Worm (Caenorhabditis elegans): ENCODE results near the gene nhr-139.

nhr-139 gene

DNA sequence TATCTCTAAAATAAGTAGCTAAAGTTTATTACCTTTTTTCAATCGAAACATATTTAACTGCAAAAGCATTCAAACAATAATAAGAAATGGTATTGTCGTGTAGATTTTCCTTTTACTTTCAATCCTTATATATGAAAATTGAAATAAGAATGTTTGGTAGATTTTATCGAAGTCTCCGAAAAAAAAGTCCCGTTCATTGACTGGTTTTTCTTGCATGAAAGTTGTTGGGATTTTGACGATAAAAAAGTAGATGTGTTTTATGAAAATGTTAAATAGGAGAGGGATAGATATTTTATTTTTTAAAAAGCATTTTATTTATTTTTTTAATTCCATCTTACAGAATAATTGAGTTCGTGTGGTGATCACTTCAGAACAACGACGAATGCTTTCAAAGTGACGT lies 28.3 kb upstream of the nhr-139 start, which contains the start of gene C33G8.13:
Gene C33G8.13 (minus strand): TSS at position 101 of the 400 bp plus-strand sequence.
- TF ChIP-seq nhr-237 (tag; optimal IDR thresholded peaks at IDR 0.05) = no peak
- no peak for TF ChIP-seq skn-1 (tag; optimal IDR thresholded peaks at IDR 0.05)
- no peak for TF ChIP-seq vab-15 (tag; optimal IDR thresholded peaks at IDR 0.05)
- no peak for TF ChIP-seq unc-30 (tag; optimal IDR thresholded peaks at IDR 0.05)
- no peak for TF ChIP-seq ztf-4 (tag; optimal IDR thresholded peaks at IDR 0.05)
- no peak for TF ChIP-seq rnt-1 (tag; optimal IDR thresholded peaks at IDR 0.05)
- TF ChIP-seq grh-1 (GFP tag; IDR thresholded peaks at IDR 0.05) = no peak
- no peak for TF ChIP-seq ztf-11 (tag; optimal IDR thresholded peaks at IDR 0.05)
- TF ChIP-seq pag-3 (tag; optimal IDR thresholded peaks at IDR 0.05; ENCODE audit: borderline replicate concordance, insufficient read depth) = no peak
- TF ChIP-seq dpl-1 (GFP tag; optimal IDR thresholded peaks at IDR 0.05) = no peak
- no peak for TF ChIP-seq egl-27 (tag; optimal IDR thresholded peaks at IDR 0.05)
- no peak for TF ChIP-seq dsc-1 (tag; optimal IDR thresholded peaks at IDR 0.05)

DNA sequence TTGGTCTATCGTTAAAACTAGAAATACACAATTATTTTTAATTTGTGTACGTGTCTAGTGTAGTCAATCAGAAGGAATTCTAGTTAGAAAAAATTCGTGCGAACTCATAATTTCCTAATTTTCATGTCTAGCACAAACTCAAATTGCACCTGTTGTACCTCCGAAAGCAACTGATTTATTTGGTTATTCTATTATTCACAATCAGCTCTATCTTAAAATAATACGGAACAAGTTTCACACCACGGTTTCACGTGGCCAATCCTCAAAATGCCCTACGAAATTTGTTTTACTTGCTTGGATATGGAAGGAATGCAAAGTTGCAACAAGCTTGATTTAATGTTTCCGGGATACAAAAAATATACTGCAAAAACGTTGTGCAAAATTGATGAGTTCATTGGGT lies 25.0 kb upstream of the nhr-139 start, which contains the start of gene srw-127:
Gene srw-127 (plus strand): TSS at position 301 of the 400 bp plus-strand sequence.
- TF ChIP-seq nhr-77 (tag; optimal IDR thresholded peaks at IDR 0.05) (no peak), mdl-1 (tag; optimal IDR thresholded peaks at IDR 0.05) (no peak), lin-15B (tag; optimal IDR thresholded peaks at IDR 0.05) (no peak), ceh-82 (tag; optimal IDR thresholded peaks at IDR 0.05) (no peak), ceh-63 (GFP tag; optimal IDR thresholded peaks at IDR 0.05) (no peak)

DNA sequence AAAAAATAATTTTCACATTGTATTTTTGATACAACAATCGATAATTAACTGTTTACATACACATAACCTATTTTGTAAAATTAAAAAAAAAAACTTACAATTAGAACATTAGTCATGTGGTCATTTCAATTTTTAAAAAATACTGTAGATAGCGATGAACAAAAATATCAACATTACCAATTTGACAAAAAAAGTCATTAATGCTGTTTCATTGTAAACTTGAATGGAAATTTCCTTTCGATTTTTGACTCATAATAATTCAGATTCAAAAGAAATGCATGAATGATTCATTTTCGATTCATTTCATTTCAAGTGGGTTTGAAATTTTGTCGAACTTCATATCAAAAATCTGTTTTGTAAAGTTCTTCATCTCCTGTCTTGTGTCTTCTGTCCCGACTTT lies 21.9 kb upstream of the nhr-139 start, which contains the start of gene C33G8.2:
Gene C33G8.2 (plus strand): TSS at position 301 of the 400 bp plus-strand sequence.
- TF ChIP-seq efl-1 (optimal IDR thresholded peaks at IDR 0.05) (no peak), efl-1 (GFP tag; optimal IDR thresholded peaks at IDR 0.05 in 1 of 2) (peak in 1 of 2 experiments; percentile 31), nhr-71 (tag; optimal IDR thresholded peaks at IDR 0.05) (no peak)

DNA sequence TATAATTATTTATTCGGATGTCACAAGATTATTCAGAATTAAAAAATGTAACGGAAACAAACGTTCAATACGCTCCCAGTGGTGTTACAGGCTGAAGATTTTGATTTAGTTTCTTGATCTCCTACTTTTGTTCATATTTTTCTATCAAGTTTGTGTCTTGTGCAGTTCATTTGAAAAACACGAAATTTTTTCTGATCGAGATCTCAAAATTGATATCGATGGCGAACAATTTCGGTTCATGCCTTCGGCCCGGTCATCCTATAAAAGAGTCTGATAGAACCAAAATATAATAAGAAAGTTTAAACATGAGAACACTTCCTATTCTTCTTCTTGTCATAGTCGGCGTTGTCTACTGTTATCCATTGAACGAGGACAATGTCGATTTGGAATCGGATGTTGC lies 19.7 kb upstream of the nhr-139 start, which contains the start of gene drd-10:
Gene drd-10 (plus strand): TSS at position 301 of the 400 bp plus-strand sequence.
- TF ChIP-seq dpl-1 (GFP tag; optimal IDR thresholded peaks at IDR 0.05) = no peak
- no peak for TF ChIP-seq nhr-71 (tag; optimal IDR thresholded peaks at IDR 0.05)
- no peak for TF ChIP-seq fkh-4 (tag; optimal IDR thresholded peaks at IDR 0.05; ENCODE audit: borderline replicate concordance)
- TF ChIP-seq ces-1 (GFP tag; optimal IDR thresholded peaks at IDR 0.05) = no peak
- no peak for TF ChIP-seq sup-37 (GFP tag; optimal IDR thresholded peaks at IDR 0.05)
- TF ChIP-seq sox-4 (tag; optimal IDR thresholded peaks at IDR 0.05) = no peak

- TF ChIP-seq nhr-11 (tag; optimal IDR thresholded peaks at IDR 0.05) (no peak), sup-37 (GFP tag; optimal IDR thresholded peaks at IDR 0.05) (no peak), nhr-90 (tag; optimal IDR thresholded peaks at IDR 0.05; ENCODE audit: poor library complexity) (no peak), F16B12.6 (tag; optimal IDR thresholded peaks at IDR 0.05) (no peak), zip-4 (GFP tag; optimal IDR thresholded peaks at IDR 0.05) (no peak), ceh-8 (GFP tag; optimal IDR thresholded peaks at IDR 0.05) (no peak), vab-15 (tag; optimal IDR thresholded peaks at IDR 0.05) (no peak), ama-1 (optimal IDR thresholded peaks at IDR 0.05) (no peak), zag-1 (tag; optimal IDR thresholded peaks at IDR 0.05) (no peak), unc-30 (tag; optimal IDR thresholded peaks at IDR 0.05) (no peak), unc-98 (GFP tag; IDR thresholded peaks at IDR 0.05) (no peak), tlp-1 (tag; optimal IDR thresholded peaks at IDR 0.05) (no peak), mdl-1 (tag; optimal IDR thresholded peaks at IDR 0.05) (no peak), grh-1 (GFP tag; IDR thresholded peaks at IDR 0.05) (no peak), nhr-77 (tag; optimal IDR thresholded peaks at IDR 0.05) (no peak), ceh-82 (tag; optimal IDR thresholded peaks at IDR 0.05) (no peak), pax-3 (tag; optimal IDR thresholded peaks at IDR 0.05) (no peak)
These were observed 18.4 kb upstream of the nhr-139 start, which contains the start of gene spig-10 for ce11 chrV:7005964-7006363. Gene spig-10, plus strand, starts transcription at chrV:7006264.
